Worm (Caenorhabditis elegans): ENCODE results near the gene F59E12.15.
A peak's percentile ranks its signal among the peaks of the same experiment; 100 is the strongest.

DNA sequence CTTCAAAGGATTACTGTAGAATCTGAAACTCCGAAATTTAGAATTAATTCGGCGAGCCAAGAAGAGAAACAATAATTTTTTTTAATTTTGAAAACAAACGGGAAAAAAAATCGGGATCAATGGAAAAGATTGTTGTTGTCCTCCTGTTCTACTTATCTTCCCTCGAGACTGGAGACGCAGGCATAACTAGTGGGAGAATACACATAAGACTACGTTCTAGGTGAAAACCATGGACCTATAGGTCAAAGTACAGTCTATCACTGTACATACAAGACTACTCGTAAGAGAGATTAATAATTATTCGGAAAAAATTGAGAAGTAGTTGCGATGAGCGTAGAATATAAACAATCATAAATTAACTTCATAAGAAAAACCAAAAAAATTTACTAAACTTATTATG lies 8.9 kb downstream of the F59E12.15 start, which contains the start of gene dhs-6:
- TF ChIP-seq madf-10 (tag; optimal IDR thresholded peaks at IDR 0.05) (no peak), ztf-18 (tag; optimal IDR thresholded peaks at IDR 0.05) (no peak), C06A6.2 (GFP tag; conservative IDR thresholded peaks at IDR 0.05) (no peak), unc-62 (GFP tag; optimal IDR thresholded peaks at IDR 0.05) (no peak), snpc-3.4 (tag; optimal IDR thresholded peaks at IDR 0.05) (peak; percentile 49), ztf-25 (GFP tag; IDR thresholded peaks at IDR 0.05) (no peak), mcd-1 (GFP tag; IDR thresholded peaks at IDR 0.05) (no peak), lin-26 (GFP tag; IDR thresholded peaks at IDR 0.05) (no peak), lsl-1 (GFP tag; optimal IDR thresholded peaks at IDR 0.05) (no peak), nhr-90 (tag; optimal IDR thresholded peaks at IDR 0.05) (no peak), attf-6 (GFP tag; IDR thresholded peaks at IDR 0.05) (no peak), B0336.3 (GFP tag; IDR thresholded peaks at IDR 0.05) (no peak)
